Worm (Caenorhabditis elegans) whole organism, L4 larva: ENCODE results near the gene H06I04.3.
A peak's percentile ranks its signal among the peaks of the same experiment; 100 is the strongest.

ENCODE experiments used
- D1046.2 ChIP-seq: fragments of 200-800 bp; sonication (Bioruptor generic); IDR thresholded peaks from 2 replicates; pipeline ENCODE4 v1.3.6; 2022; ENCODE audit warnings: missing genetic modification characterization, missing compliant biosample characterization
- F10B5.3 ChIP-seq: sonication (generic microtip); optimal IDR thresholded peaks from 2 replicates; lab custom pipeline; 2016; ENCODE audit warnings: mild to moderate bottlenecking, missing genetic modification characterization, missing compliant biosample characterization
- F26F4.8 ChIP-seq: fragments of 200-800 bp; sonication (Bioruptor generic); conservative IDR thresholded peaks from 2 replicates; pipeline ENCODE4 v1.3.6; 2022; ENCODE audit warnings: missing genetic modification characterization, missing compliant biosample characterization
- F44E2.7 ChIP-seq: fragments of 200-800 bp; sonication (Bioruptor generic); IDR thresholded peaks from 2 replicates; pipeline ENCODE4 v2.1.2; 2022; ENCODE audit warnings: missing genetic modification characterization, missing compliant biosample characterization
- F49E8.2 ChIP-seq: sonication (generic microtip); optimal IDR thresholded peaks from 2 replicates; lab custom pipeline; 2016; ENCODE audit warnings: missing compliant biosample characterization, mild to moderate bottlenecking, missing genetic modification characterization, borderline replicate concordance
- T26A8.4 ChIP-seq: fragments of 200-800 bp; sonication (Bioruptor generic); IDR thresholded peaks from 2 replicates; pipeline ENCODE4 v1.3.6; 2022; ENCODE audit warnings: missing genetic modification characterization, missing compliant biosample characterization
- Y48G9A.11 ChIP-seq: fragments of 200-800 bp; sonication (Bioruptor generic); IDR thresholded peaks from 2 replicates; pipeline ENCODE4 v1.3.6; 2022; ENCODE audit warnings: missing genetic modification reagents, missing genetic modification characterization, missing compliant biosample characterization
- Y75B8A.6 ChIP-seq: fragments of 200-800 bp; sonication (Bioruptor generic); IDR thresholded peaks from 2 replicates; pipeline ENCODE4 v1.3.6; 2022; ENCODE audit warnings: missing genetic modification reagents, missing genetic modification characterization, missing compliant biosample characterization
- arid-1 ChIP-seq: fragments of 200-800 bp; sonication (Bioruptor generic); conservative IDR thresholded peaks from 2 replicates; pipeline ENCODE4 v1.3.6; 2022; ENCODE audit warnings: missing genetic modification reagents, missing genetic modification characterization, missing compliant biosample characterization
- attf-4 ChIP-seq: sonication (generic microtip); optimal IDR thresholded peaks from 3 replicates; lab custom pipeline; 2017; ENCODE audit warnings: missing biosample characterization, missing genetic modification characterization
- ceh-28 ChIP-seq: fragments of 150-350 bp; optimal IDR thresholded peaks from 2 replicates; lab custom pipeline; 2014; ENCODE audit warnings: missing biosample characterization, missing genetic modification reagents, missing genetic modification characterization
- daf-16 ChIP-seq, 3 experiments: sonication (generic microtip); optimal IDR thresholded peaks; 2 replicates each; lab custom pipeline; 2016 to 2017; ENCODE audit warnings: missing genetic modification characterization in 3 of 3, missing genetic modification reagents in 3 of 3, mild to moderate bottlenecking in 2 of 3, missing compliant biosample characterization in 2 of 3, missing biosample characterization in 1 of 3, moderate library complexity in 1 of 3
- dmd-6 ChIP-seq: fragments of 200-800 bp; sonication (Bioruptor generic); IDR thresholded peaks from 2 replicates; pipeline ENCODE4 v1.3.6; 2022; ENCODE audit warnings: missing genetic modification reagents, missing genetic modification characterization, missing compliant biosample characterization
- dmd-9 ChIP-seq: fragments of 200-800 bp; sonication (Bioruptor generic); IDR thresholded peaks from 2 replicates; pipeline ENCODE4 v1.3.6; 2022; ENCODE audit warnings: missing genetic modification reagents, missing genetic modification characterization, missing compliant biosample characterization
- dve-1 ChIP-seq: sonication (generic microtip); optimal IDR thresholded peaks from 2 replicates; lab custom pipeline; 2017; ENCODE audit warnings: antibody characterized with exemption, mild to moderate bottlenecking, missing genetic modification characterization, missing compliant biosample characterization; ENCODE audit not compliant: insufficient read depth
- egl-27 ChIP-seq: sonication (generic microtip); optimal IDR thresholded peaks from 3 replicates; lab custom pipeline; 2017; ENCODE audit warnings: missing biosample characterization, missing genetic modification reagents, missing genetic modification characterization
- egl-43 ChIP-seq: fragments of 200-800 bp; sonication (Bioruptor generic); IDR thresholded peaks from 2 replicates; pipeline ENCODE4 v1.3.6; 2022; ENCODE audit warnings: missing genetic modification reagents, missing genetic modification characterization, missing compliant biosample characterization
- hlh-30 ChIP-seq: sonication (generic microtip); optimal IDR thresholded peaks from 2 replicates; lab custom pipeline; 2017; ENCODE audit warnings: antibody characterized with exemption, mild to moderate bottlenecking, missing genetic modification characterization, missing compliant biosample characterization; ENCODE audit not compliant: insufficient read depth
- hmg-1.1 ChIP-seq: fragments of 200-800 bp; sonication (Bioruptor generic); IDR thresholded peaks from 2 replicates; pipeline ENCODE4 v1.3.6; 2022; ENCODE audit warnings: missing genetic modification reagents, missing genetic modification characterization, missing compliant biosample characterization
- lim-7 ChIP-seq: fragments of 200-800 bp; sonication (Bioruptor generic); IDR thresholded peaks from 2 replicates; pipeline ENCODE4 v1.3.6; 2022; ENCODE audit warnings: missing genetic modification characterization, missing compliant biosample characterization
- lin-1 ChIP-seq: fragments of 200-800 bp; sonication (Bioruptor generic); IDR thresholded peaks from 2 replicates; pipeline ENCODE4 v1.3.6; 2022; ENCODE audit warnings: missing genetic modification reagents, missing genetic modification characterization, missing compliant biosample characterization
- lin-13 ChIP-seq: fragments of 150-350 bp; optimal IDR thresholded peaks from 2 replicates; lab custom pipeline; 2014; ENCODE audit warnings: missing biosample characterization, missing genetic modification reagents, missing genetic modification characterization
- lin-38 ChIP-seq: fragments of 200-800 bp; sonication (Bioruptor generic); IDR thresholded peaks from 2 replicates; pipeline ENCODE4 v1.3.6; 2022; ENCODE audit warnings: missing genetic modification reagents, missing genetic modification characterization, missing compliant biosample characterization
- madf-5 ChIP-seq, 2 experiments: fragments of 200-800 bp; sonication (Bioruptor generic); IDR thresholded peaks; 2 replicates each; pipeline ENCODE4 v1.3.6; 2022; ENCODE audit warnings: missing compliant biosample characterization in 2 of 2, missing genetic modification characterization in 2 of 2
- mep-1 ChIP-seq: fragments of 150-350 bp; sonication (generic microtip); optimal IDR thresholded peaks from 3 replicates; lab custom pipeline; 2014; ENCODE audit warnings: missing biosample characterization, missing genetic modification characterization
- mes-2 ChIP-seq: sonication (generic microtip); optimal IDR thresholded peaks from 2 replicates; lab custom pipeline; 2016; ENCODE audit warnings: missing genotype, mild to moderate bottlenecking, missing genetic modification characterization, missing compliant biosample characterization; ENCODE audit not compliant: poor library complexity, severe bottlenecking
- nhr-10 ChIP-seq: fragments of 150-350 bp; optimal IDR thresholded peaks from 2 replicates; lab custom pipeline; 2014; ENCODE audit warnings: missing biosample characterization, missing genetic modification characterization
- nhr-102 ChIP-seq: sonication (generic microtip); optimal IDR thresholded peaks from 2 replicates; lab custom pipeline; 2016; ENCODE audit warnings: mild to moderate bottlenecking, missing genetic modification characterization, moderate library complexity, missing compliant biosample characterization
- nhr-111 ChIP-seq: fragments of 200-800 bp; sonication (Bioruptor generic); optimal IDR thresholded peaks from 2 replicates; lab custom pipeline; 2018; ENCODE audit warnings: mild to moderate bottlenecking, missing genetic modification characterization, missing compliant biosample characterization
- nhr-237 ChIP-seq: sonication (generic microtip); optimal IDR thresholded peaks from 2 replicates; lab custom pipeline; 2017; ENCODE audit warnings: missing biosample characterization, missing genetic modification characterization
- nhr-25 ChIP-seq: sonication (generic microtip); optimal IDR thresholded peaks from 2 replicates; lab custom pipeline; 2017; ENCODE audit warnings: missing genetic modification characterization, mild to moderate bottlenecking, missing compliant biosample characterization, antibody characterized with exemption, moderate library complexity, borderline replicate concordance; ENCODE audit not compliant: insufficient read depth
- nhr-28 ChIP-seq: fragments of 150-350 bp; optimal IDR thresholded peaks from 2 replicates; lab custom pipeline; 2014; ENCODE audit warnings: missing biosample characterization, missing genetic modification characterization
- nhr-41 ChIP-seq: fragments of 200-800 bp; sonication (Bioruptor generic); IDR thresholded peaks from 2 replicates; pipeline ENCODE4 v1.3.6; 2022; ENCODE audit warnings: missing genetic modification reagents, missing genetic modification characterization, missing compliant biosample characterization
- nhr-42 ChIP-seq: fragments of 200-800 bp; sonication (Bioruptor generic); IDR thresholded peaks from 2 replicates; pipeline ENCODE4 v1.3.6; 2022; ENCODE audit warnings: missing genetic modification characterization, missing compliant biosample characterization
- nhr-48 ChIP-seq: sonication (generic microtip); optimal IDR thresholded peaks from 2 replicates; lab custom pipeline; 2016; ENCODE audit warnings: mild to moderate bottlenecking, missing genetic modification characterization, missing compliant biosample characterization
- sdz-12 ChIP-seq: fragments of 200-800 bp; sonication (Bioruptor generic); optimal IDR thresholded peaks from 2 replicates; lab custom pipeline; 2018; ENCODE audit warnings: mild to moderate bottlenecking, missing genetic modification characterization, missing compliant biosample characterization
- skn-1 ChIP-seq: fragments of 150-350 bp; optimal IDR thresholded peaks from 2 replicates; lab custom pipeline; 2014; ENCODE audit warnings: missing biosample characterization, missing genetic modification characterization
- snpc-1.2 ChIP-seq: fragments of 200-800 bp; sonication (Bioruptor generic); IDR thresholded peaks from 2 replicates; pipeline ENCODE4 v1.3.6; 2022; ENCODE audit warnings: missing genetic modification reagents, missing genetic modification characterization, missing compliant biosample characterization
- unc-39 ChIP-seq: sonication (generic microtip); optimal IDR thresholded peaks from 2 replicates; lab custom pipeline; 2017; ENCODE audit warnings: missing biosample characterization, missing genetic modification characterization
- vab-7 ChIP-seq: fragments of 200-800 bp; sonication (Bioruptor generic); IDR thresholded peaks from 2 replicates; pipeline ENCODE4 v1.3.6; 2022; ENCODE audit warnings: missing genetic modification reagents, missing genetic modification characterization, missing compliant biosample characterization
- zfp-2 ChIP-seq: sonication (generic microtip); optimal IDR thresholded peaks from 2 replicates; lab custom pipeline; 2016; ENCODE audit warnings: mild to moderate bottlenecking, missing genetic modification characterization, missing compliant biosample characterization
- zip-11 ChIP-seq: fragments of 200-800 bp; sonication (Bioruptor generic); IDR thresholded peaks from 2 replicates; pipeline ENCODE4 v1.3.6; 2022; ENCODE audit warnings: missing genetic modification characterization, missing compliant biosample characterization

Gene H06I04.3

ce11 chrIII:3109564-3109963 lies 39.2 kb downstream of the H06I04.3 start:
- TF ChIP-seq lim-7 (0 out of 2 replicates have a peak, but pooled peaks have one; percentile 29), mep-1 (tag; lab: Kevin White, UChicago) (no peak), Y48G9A.11 (GFP tag; lab: Robert Waterston, UW) (no peak), skn-1 (tag; lab: Kevin White, UChicago) (no peak), lin-38 (GFP tag; lab: Robert Waterston, UW) (peak; percentile 30; the same call in 1 of the 2 replicates)
- TF ChIP-seq, all 104 proteins: peak for 2

- TF ChIP-seq nhr-111 (no peak), nhr-237 (no peak), attf-4 (no peak), F44E2.7 (GFP tag; lab: Robert Waterston, UW) (no peak), mep-1 (tag; lab: Kevin White, UChicago) (no peak), lin-1 (GFP tag; lab: Robert Waterston, UW) (no peak)
Observed at ce11 chrIII:3110614-3111013, 40.3 kb downstream of the H06I04.3 start.

ce11 chrIII:3111534-3111933 lies 41.2 kb downstream of the H06I04.3 start:
- peak; percentile 89 for TF ChIP-seq ceh-28 (tag; lab: Kevin White, UChicago)
- TF ChIP-seq nhr-41 (GFP tag; lab: Robert Waterston, UW) = no peak
- no peak for TF ChIP-seq F26F4.8 (GFP tag; lab: Robert Waterston, UW)
- TF ChIP-seq, all 104 proteins: peak for 1

- TF ChIP-seq mep-1 (tag; lab: Kevin White, UChicago) = no peak
- TF ChIP-seq nhr-28 (tag; lab: Kevin White, UChicago) = no peak
- TF ChIP-seq nhr-102 (tag; lab: Kevin White, UChicago) = no peak
- peak; percentile 66; the same call in 1 of the 2 replicates for TF ChIP-seq vab-7 (GFP tag; lab: Robert Waterston, UW)
- no peak for TF ChIP-seq zfp-2
- no peak for TF ChIP-seq egl-27 (tag; lab: Kevin White, UChicago)
- TF ChIP-seq nhr-25 = no peak
- TF ChIP-seq nhr-10 = no peak
- TF ChIP-seq egl-43 (GFP tag; lab: Robert Waterston, UW) = 0 out of 2 replicates have a peak, but pooled peaks have one; percentile 20
- peak; percentile 22 for TF ChIP-seq nhr-48 (tag; lab: Kevin White, UChicago)
- TF ChIP-seq unc-39 (tag; lab: Kevin White, UChicago) = no peak
- TF ChIP-seq F49E8.2 = no peak
- TF ChIP-seq nhr-42 (GFP tag; lab: Robert Waterston, UW) = 0 out of 2 replicates have a peak, but pooled peaks have one; percentile 17
- no peak for TF ChIP-seq sdz-12 (GFP tag; lab: Kevin White, UChicago)
- peak; percentile 30 for TF ChIP-seq mes-2 (tag; lab: Kevin White, UChicago)
- TF ChIP-seq hlh-30 = no peak
- peak; percentile 31 for TF ChIP-seq dve-1 (tag; lab: Kevin White, UChicago)
- peak; percentile 46; the same call in 1 of the 2 replicates for TF ChIP-seq T26A8.4 (GFP tag; lab: Robert Waterston, UW)
- peak; percentile 13 for TF ChIP-seq lin-13 (GFP tag; lab: Kevin White, UChicago)
- peak; percentile 39; the same call in 1 of the 2 replicates for TF ChIP-seq Y48G9A.11 (GFP tag; lab: Robert Waterston, UW)
- TF ChIP-seq arid-1 (GFP tag; lab: Robert Waterston, UW) = 0 out of 2 replicates have a peak, but pooled peaks have one; percentile 27
- peak; percentile 62 for TF ChIP-seq lin-38 (GFP tag; lab: Robert Waterston, UW)
- 0 out of 2 replicates have a peak, but pooled peaks have one; percentile 68 for TF ChIP-seq Y75B8A.6 (GFP tag; lab: Robert Waterston, UW)
- no peak for TF ChIP-seq dmd-6
- peak; percentile 37; the same call in 1 of the 2 replicates for TF ChIP-seq hmg-1.1 (GFP tag; lab: Robert Waterston, UW)
- no peak for TF ChIP-seq D1046.2
- TF ChIP-seq dmd-9 (GFP tag; lab: Robert Waterston, UW) = no peak
- no peak for TF ChIP-seq nhr-237
- no peak for TF ChIP-seq zip-11
- TF ChIP-seq F10B5.3 (tag; lab: Kevin White, UChicago) = peak; percentile 15
- peak; percentile 75; the same call in 1 of the 2 replicates for TF ChIP-seq lim-7
- 0 out of 2 replicates have a peak, but pooled peaks have one; percentile 49 for TF ChIP-seq F26F4.8 (GFP tag; lab: Robert Waterston, UW)
- 0 out of 2 replicates have a peak, but pooled peaks have one; percentile 39 for TF ChIP-seq snpc-1.2 (GFP tag; lab: Robert Waterston, UW)
- TF ChIP-seq madf-5 (GFP tag; IDR thresholded peaks at IDR 0.05; lab: Robert Waterston, UW) = 0 out of 4 replicates have a peak, but pooled peaks of 1 of the 2 experiments have one; percentile 7
- TF ChIP-seq daf-16 (GFP tag; optimal IDR thresholded peaks at IDR 0.05; lab: Kevin White, UChicago) = no peak
- peak; percentile 25 for TF ChIP-seq daf-16 (tag; optimal IDR thresholded peaks at IDR 0.05; lab: Kevin White, UChicago)
Observed at ce11 chrIII:3112001-3112400, 41.7 kb downstream of the H06I04.3 start.
